Worm (Caenorhabditis elegans) whole organism, midembryonic: ENCODE results near the gene T21D9.2.

Source experiments
- T22C8.4 ChIP-seq: fragments of 200-800 bp; sonication (Bioruptor generic); IDR thresholded peaks from 2 replicates; pipeline ENCODE4 v1.3.6; 2022; ENCODE audit warnings: missing genetic modification characterization, missing compliant biosample characterization
- cog-1 ChIP-seq: sonication (generic microtip); optimal IDR thresholded peaks from 2 replicates; lab custom pipeline; 2016; ENCODE audit warnings: missing genetic modification characterization, missing compliant biosample characterization
- flt-1 ChIP-seq: fragments of 200-800 bp; sonication (Bioruptor generic); IDR thresholded peaks from 2 replicates; pipeline ENCODE4 v1.3.6; 2022; ENCODE audit warnings: missing genetic modification characterization, missing compliant biosample characterization
- klf-2 ChIP-seq: fragments of 200-800 bp; sonication (Bioruptor generic); conservative IDR thresholded peaks from 2 replicates; pipeline ENCODE4 v1.3.6; 2022; ENCODE audit warnings: missing genetic modification reagents, missing genetic modification characterization, missing compliant biosample characterization
- med-1 ChIP-seq: sonication (generic microtip); optimal IDR thresholded peaks from 2 replicates; lab custom pipeline; 2017; ENCODE audit warnings: missing genetic modification characterization, mild to moderate bottlenecking, missing compliant biosample characterization, antibody characterized with exemption, missing genetic modification reagents; ENCODE audit not compliant: insufficient read depth
- ref-1 ChIP-seq: fragments of 200-800 bp; sonication (Bioruptor generic); conservative IDR thresholded peaks from 2 replicates; pipeline ENCODE4 v1.3.6; 2022; ENCODE audit warnings: missing genetic modification reagents, missing genetic modification characterization, missing compliant biosample characterization
- tab-1 ChIP-seq: fragments of 200-800 bp; sonication (Bioruptor generic); IDR thresholded peaks from 2 replicates; pipeline ENCODE4 v1.3.6; 2022; ENCODE audit warnings: missing genetic modification characterization, missing compliant biosample characterization
- ztf-23 ChIP-seq: fragments of 200-800 bp; sonication (Bioruptor generic); IDR thresholded peaks from 2 replicates; pipeline ENCODE4 v1.3.6; 2022; ENCODE audit warnings: missing genetic modification reagents, missing genetic modification characterization, missing compliant biosample characterization
- ztf-29 ChIP-seq: fragments of 200-800 bp; sonication (Bioruptor generic); IDR thresholded peaks from 2 replicates; pipeline ENCODE4 v1.3.6; 2022; ENCODE audit warnings: missing genetic modification reagents, missing genetic modification characterization, missing compliant biosample characterization

Gene T21D9.2

DNA sequence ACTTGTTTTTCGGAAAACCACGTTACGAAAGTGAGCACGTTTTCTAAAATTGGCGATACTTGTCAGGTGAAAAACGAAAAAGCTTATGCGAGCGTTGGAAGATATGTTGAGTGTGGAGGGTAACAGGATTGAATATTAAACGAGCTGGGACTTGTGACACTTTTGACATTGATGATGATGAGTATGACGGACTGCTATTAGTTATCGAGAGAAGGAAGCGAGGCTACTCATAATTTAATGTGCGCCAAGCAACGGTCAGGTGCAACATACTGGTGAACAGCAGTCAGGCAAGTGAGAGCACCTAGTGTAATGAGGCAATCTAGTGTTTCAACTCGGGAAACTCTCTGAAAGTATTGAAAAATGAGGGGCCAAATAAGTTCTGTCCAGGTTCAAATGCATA, 46.5 kb downstream of the T21D9.2 start:
- TF ChIP-seq T22C8.4 (no peak), ztf-29 (GFP tag; lab: Robert Waterston, UW) (no peak), ref-1 (GFP tag; lab: Robert Waterston, UW) (no peak), klf-2 (GFP tag; lab: Robert Waterston, UW) (no peak), cog-1 (tag; lab: Kevin White, UChicago) (no peak), ztf-23 (GFP tag; lab: Robert Waterston, UW) (no peak), tab-1 (GFP tag; lab: Robert Waterston, UW) (no peak), med-1 (GFP tag; lab: Kevin White, UChicago) (no peak), flt-1 (GFP tag; lab: Robert Waterston, UW) (no peak)

DNA sequence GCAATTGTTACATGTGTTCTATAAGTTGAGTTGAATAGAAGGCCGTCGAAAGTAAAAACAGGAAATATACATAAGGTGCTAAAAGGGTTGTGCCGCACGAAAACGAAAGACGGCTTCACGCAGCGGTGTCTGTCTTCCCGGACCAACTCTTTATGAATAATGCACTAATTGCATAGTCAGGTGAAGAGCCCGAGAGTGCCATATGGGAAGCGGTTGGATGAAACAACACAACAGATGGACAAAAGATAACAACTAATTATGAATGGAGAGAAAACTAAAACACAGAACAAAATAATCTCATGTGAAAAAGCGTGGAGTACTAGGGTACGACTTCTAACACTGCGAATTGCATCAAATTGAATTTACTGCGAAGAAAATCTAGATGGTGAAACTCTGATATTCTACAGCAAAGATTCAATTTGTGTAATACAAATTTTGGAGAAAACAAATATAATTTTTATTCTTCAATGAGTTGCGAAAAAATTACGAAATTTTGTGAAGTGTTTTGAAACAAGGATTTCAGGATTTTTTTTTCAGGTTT, 47.8 kb downstream of the T21D9.2 start:
- TF ChIP-seq ref-1 (GFP tag; lab: Robert Waterston, UW) (no peak), ztf-23 (GFP tag; lab: Robert Waterston, UW) (no peak), cog-1 (tag; lab: Kevin White, UChicago) (no peak), flt-1 (GFP tag; lab: Robert Waterston, UW) (no peak), ztf-29 (GFP tag; lab: Robert Waterston, UW) (no peak), klf-2 (GFP tag; lab: Robert Waterston, UW) (no peak), med-1 (GFP tag; lab: Kevin White, UChicago) (no peak), tab-1 (GFP tag; lab: Robert Waterston, UW) (no peak), T22C8.4 (no peak)

DNA sequence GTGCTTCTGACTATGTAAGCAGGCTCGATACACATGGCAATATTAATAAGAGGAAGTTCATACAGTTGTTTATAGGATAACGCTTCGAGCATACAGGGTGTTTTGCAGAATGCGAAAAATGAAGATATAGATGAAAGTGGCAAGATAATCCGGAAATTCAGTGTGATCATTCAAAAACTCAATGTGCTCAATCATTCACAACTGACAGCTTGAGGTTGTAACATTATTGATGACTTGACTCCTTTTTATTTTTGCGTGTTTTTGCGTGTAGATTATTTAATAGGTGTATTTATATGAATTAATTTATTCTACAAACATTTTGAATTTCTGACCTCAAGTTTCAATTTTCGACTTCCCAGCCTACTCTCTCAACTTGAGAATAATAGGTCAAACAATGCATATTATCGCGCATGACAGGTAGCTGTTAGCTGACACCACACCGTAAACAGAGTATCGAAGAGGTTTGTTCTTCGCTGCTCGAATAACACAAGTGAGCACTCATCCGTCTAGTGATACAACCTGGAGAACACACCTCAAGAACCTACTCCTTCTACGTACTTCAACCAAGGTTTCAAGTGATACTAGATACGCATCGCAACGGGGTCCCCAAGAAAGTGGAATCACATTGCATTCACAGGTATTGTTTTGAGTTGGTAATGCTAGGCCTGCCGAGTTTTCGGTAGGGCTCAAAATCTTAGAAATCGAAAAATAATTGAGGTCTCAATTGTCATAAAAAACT, 49.3 kb downstream of the T21D9.2 start:
- TF ChIP-seq T22C8.4: no peak
- no peak for TF ChIP-seq ztf-23 (GFP tag; lab: Robert Waterston, UW)
- no peak for TF ChIP-seq ztf-29 (GFP tag; lab: Robert Waterston, UW)
- TF ChIP-seq cog-1 (tag; lab: Kevin White, UChicago): no peak
- TF ChIP-seq klf-2 (GFP tag; lab: Robert Waterston, UW): no peak
- TF ChIP-seq med-1 (GFP tag; lab: Kevin White, UChicago): no peak
- no peak for TF ChIP-seq ref-1 (GFP tag; lab: Robert Waterston, UW)
- TF ChIP-seq flt-1 (GFP tag; lab: Robert Waterston, UW): no peak
- TF ChIP-seq tab-1 (GFP tag; lab: Robert Waterston, UW): no peak

DNA sequence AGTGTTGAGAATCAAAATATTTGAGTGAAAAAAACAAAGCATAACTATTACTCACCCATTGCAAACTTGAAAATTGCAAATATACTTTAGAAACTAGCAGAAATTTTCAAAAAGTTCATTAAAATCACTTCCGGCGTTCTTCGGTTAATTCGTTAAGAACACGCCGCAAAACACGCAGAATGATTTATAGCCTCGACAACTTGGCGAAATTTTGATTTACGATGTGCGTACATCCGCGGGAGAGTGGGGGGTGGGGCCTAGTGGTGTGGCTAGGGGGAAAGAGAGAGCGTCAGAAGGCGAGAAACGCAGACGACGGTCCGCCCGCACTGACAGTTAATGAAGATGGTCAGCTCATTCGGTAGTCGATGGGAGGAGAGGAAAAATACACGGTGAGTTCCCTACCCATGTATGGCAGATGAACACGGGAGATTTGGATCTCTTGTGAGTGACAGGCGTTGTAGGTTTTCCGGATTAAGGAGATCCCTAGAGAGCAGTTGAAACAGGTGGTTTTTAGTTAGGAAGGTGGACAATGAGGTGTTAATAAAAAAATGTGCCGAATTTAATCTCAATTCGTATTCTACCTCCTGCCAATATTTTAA, 50.5 kb downstream of the T21D9.2 start, which contains the start of gene igcm-4:
TSS of gene igcm-4 (minus strand) at position 237 of the 599 bp plus-strand sequence.
- TF ChIP-seq med-1 (GFP tag; lab: Kevin White, UChicago): no peak
- TF ChIP-seq T22C8.4: no peak
- TF ChIP-seq klf-2 (GFP tag; lab: Robert Waterston, UW): no peak
- no peak for TF ChIP-seq ztf-29 (GFP tag; lab: Robert Waterston, UW)
- 0 out of 2 replicates have a peak, but pooled peaks have one; percentile 40 for TF ChIP-seq flt-1 (GFP tag; lab: Robert Waterston, UW)
- TF ChIP-seq ztf-23 (GFP tag; lab: Robert Waterston, UW): peak; percentile 59; the same call in 1 of the 2 replicates
- TF ChIP-seq tab-1 (GFP tag; lab: Robert Waterston, UW): no peak
- TF ChIP-seq ref-1 (GFP tag; lab: Robert Waterston, UW): no peak
- peak; percentile 27 for TF ChIP-seq cog-1 (tag; lab: Kevin White, UChicago)
